Fruit fly (Drosophila melanogaster) Kc167 (cell line): ENCODE measurements around the gene Elys.

Experiments used
- Myc ChIP-seq: fragments of >200 bp; optimal IDR thresholded peaks from 2 replicates; lab custom pipeline; 2017; ENCODE audit warnings: missing external identifiers
- Sin3A ChIP-seq: fragments of >200 bp; optimal IDR thresholded peaks from 2 replicates; lab custom pipeline; 2018; ENCODE audit warnings: missing external identifiers
- h ChIP-seq: fragments of >200 bp; optimal IDR thresholded peaks from 3 replicates; lab custom pipeline; 2018; ENCODE audit warnings: missing external identifiers
- insv ChIP-seq: fragments of >200 bp; optimal IDR thresholded peaks from 3 replicates; lab custom pipeline; 2018; ENCODE audit warnings: missing external identifiers
- psq ChIP-seq: fragments of >200 bp; optimal IDR thresholded peaks from 2 replicates; lab custom pipeline; 2017; ENCODE audit warnings: missing external identifiers
- ttk ChIP-seq: sonication (Bioruptor generic); optimal IDR thresholded peaks from 2 replicates; lab custom pipeline; 2017; ENCODE audit warnings: missing external identifiers

The Elys gene

DNA sequence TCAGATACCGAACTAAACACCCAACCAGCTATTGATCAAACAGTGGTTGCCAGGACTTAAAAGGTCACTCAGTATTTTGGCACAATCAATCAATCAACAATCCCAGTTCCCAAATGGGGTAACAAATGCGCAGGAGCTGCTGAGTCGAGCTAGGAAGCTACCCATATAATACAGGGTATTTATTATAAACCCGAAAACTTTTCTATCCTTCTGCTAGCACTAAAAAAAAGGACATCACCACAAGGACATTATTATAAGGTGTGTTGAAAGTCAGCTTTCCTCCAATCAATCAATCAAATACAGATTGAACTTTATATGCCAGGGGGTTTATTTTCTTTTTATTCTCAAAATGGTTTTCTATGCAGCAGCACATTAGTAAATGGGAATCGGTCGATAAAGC is 31.0 kb upstream of the Elys start, which contains the start of gene CG14221:
TSS of gene CG14221 (minus strand) at position 101 of the 400 bp plus-strand sequence.
- no peak for TF ChIP-seq Sin3A (lab: Kevin White, UChicago)

DNA sequence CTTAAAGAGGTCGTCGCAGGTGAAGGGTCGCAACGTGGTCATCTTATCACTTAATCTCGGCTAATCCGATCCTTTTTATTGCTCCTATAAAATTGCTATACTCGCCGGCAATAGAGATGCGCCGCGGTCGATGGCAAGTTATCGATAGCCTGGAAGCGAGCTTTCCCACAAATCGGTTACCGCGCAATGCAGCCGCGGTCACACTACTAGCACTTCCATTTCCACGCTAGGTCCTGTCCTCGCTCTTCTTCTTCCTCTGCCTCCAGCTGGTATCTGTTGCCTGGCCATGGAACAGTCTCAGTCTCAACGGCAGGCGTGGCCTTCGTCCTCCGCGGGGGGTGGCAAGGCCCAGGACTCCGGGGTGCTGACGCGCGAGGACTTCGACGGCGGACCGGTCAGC is 29.2 kb upstream of the Elys start, which contains the start of the genes Naa20A and MKP-4:
TSS of gene Naa20A (minus strand) at position 151 of the 400 bp plus-strand sequence.
TSS of gene MKP-4 (plus strand) at position 191 of the 400 bp plus-strand sequence.
- TF ChIP-seq Sin3A (lab: Kevin White, UChicago) (no peak), Myc (lab: Kevin White, UChicago) (no peak), ttk (lab: Kevin White, UChicago) (no peak), insv (no peak), h (lab: Kevin White, UChicago) (no peak), psq (lab: Kevin White, UChicago) (no peak)

DNA sequence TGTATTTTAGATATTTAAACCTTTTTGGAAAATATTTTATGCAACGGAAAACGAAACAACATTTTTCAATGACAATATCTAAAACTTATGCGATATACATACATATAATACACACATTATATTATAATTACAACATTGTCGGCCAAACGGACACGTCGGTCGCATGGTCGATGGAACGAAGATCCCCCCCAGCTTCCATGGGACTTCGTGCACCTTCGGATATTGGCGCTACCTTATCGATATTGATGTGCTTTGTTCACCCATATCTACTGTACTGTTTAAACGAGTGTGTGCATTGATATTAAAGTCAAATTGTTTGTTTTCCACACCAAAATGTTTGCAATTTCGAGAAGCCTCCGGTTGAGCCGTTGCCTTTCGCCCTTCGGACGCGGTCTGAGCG is 26.7 kb upstream of the Elys start, which contains the start of gene CG14212:
TSS of gene CG14212 (plus strand) at position 301 of the 400 bp plus-strand sequence.
- TF ChIP-seq psq (lab: Kevin White, UChicago): no peak
- no peak for TF ChIP-seq insv
- TF ChIP-seq ttk (lab: Kevin White, UChicago): no peak
- TF ChIP-seq h (lab: Kevin White, UChicago): no peak
- no peak for TF ChIP-seq Myc (lab: Kevin White, UChicago)
- TF ChIP-seq Sin3A (lab: Kevin White, UChicago): no peak

DNA sequence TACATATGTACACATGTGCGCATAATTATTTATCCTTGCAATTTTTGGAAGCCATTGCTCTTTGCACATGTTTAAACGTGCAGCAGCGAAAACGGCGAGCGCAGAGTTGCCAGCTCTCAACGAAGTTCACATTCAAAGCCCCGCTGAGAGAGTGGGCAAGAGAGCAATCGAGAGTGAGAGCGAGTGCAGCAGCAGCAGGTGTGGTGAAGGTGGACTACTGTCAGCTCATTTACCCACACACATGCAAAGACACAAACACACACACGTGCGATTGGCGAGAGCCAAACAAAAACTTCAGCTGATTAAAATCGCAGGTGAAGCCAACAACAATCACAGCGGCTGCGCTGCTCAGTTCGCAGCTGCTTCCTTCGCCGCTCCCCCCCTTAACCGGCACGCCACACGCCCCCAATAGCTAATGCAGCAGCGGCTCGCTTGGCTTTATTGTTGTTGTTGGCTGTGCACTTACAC is 20.7 kb upstream of the Elys start:
- TF ChIP-seq psq (lab: Kevin White, UChicago) (no peak), Myc (lab: Kevin White, UChicago) (no peak), h (lab: Kevin White, UChicago) (no peak), insv (no peak), Sin3A (lab: Kevin White, UChicago) (no peak), ttk (lab: Kevin White, UChicago) (no peak)

DNA sequence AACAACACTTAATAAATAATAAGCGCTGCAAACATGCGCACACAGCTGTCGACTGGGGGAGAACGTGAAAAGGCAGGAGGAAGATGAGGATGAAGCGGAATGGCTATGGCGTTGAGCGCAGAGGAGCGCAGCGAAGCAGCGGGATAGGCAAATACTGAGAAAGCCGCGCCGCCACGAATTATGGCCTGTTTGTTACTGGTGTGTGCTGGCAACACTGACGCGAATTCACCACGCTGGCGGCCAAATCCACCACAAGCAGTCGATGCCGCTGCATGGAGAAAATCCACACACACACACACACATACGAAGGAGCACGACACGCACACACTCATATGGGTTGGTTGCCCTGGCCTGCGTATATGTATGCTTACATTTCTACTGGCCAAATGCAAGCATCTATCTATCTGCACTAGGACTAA is 15.1 kb upstream of the Elys start:
- no peak for TF ChIP-seq ttk (lab: Kevin White, UChicago)
- TF ChIP-seq h (lab: Kevin White, UChicago): no peak
- TF ChIP-seq psq (lab: Kevin White, UChicago): no peak
- TF ChIP-seq Myc (lab: Kevin White, UChicago): no peak
- TF ChIP-seq Sin3A (lab: Kevin White, UChicago): no peak
- TF ChIP-seq insv: no peak

DNA sequence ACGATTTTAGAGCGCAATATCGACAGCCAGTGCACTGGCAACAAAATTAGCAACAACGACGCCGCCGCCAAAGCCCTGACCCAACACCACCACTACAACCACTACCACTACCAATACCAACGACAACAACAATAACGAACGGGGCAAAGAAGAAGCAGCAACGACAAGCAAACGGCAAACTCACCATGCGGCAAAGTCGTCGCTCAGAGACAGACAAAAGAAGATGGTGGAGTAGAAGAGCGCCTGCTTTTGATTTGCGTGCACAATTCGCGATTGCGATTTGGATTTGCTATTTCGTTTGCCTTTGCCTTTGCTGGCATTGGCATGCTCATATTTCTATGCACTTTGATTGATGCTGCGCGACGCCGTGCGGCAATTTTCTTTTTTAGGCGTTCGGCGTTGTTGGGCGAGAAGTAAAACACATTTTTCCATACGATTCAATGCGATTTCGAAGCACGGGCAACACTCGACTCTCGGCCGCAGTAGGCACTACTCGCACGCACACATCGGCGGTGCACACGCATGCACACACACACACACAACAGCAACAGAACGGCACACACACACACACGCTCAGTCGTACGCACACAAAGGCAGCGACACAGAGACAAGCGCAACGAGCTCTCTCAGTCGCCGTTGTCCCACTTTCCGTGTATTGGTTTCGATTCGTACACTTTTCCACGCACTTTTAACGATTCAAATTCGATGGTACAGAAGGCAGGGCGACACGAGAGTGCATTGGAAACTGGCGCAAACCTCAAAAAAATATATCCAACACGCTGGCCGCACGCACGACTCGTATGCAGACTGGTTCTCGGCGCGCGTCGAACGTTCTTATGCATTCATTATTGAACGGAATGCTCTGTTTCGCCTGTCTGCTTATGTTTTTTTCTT is 14.4 kb upstream of the Elys start:
- TF ChIP-seq Myc (lab: Kevin White, UChicago): no peak
- no peak for TF ChIP-seq Sin3A (lab: Kevin White, UChicago)
- TF ChIP-seq h (lab: Kevin White, UChicago): no peak
- no peak for TF ChIP-seq insv
- TF ChIP-seq psq (lab: Kevin White, UChicago): no peak
- TF ChIP-seq ttk (lab: Kevin White, UChicago): no peak

DNA sequence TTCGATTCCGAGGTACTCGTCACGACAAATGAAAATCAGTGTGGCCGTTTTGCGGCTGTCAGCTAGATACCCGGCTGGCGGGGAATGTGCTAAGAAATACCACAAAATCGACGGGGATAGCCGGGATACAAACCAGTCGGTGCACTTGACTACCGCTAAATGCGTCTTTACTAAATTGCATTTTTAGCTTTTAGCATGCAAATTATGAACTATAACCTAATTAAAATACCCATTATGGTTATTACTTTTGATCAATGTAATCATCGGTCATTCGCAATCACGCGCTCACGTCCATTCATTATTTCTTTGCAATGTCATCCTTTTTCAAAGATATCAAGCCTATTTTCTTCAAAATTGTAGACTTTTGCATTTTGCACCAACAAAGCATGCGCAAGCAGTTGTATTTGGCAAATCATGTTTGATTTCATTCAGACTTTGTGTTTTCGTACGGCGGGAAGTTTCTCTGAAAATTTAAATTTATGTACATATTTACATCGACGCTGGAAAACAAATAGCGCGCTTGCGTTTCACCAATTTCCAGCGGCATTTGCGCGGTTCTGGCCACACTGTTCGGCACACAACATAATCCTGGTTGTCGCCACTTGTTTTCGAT is 13.7 kb upstream of the Elys start, which contains the start of gene Rcd-1:
TSS of gene Rcd-1 (plus strand) at position 440 of the 613 bp plus-strand sequence.
- TF ChIP-seq psq (lab: Kevin White, UChicago) (no peak), ttk (lab: Kevin White, UChicago) (no peak), Sin3A (lab: Kevin White, UChicago) (no peak), insv (no peak), h (lab: Kevin White, UChicago) (no peak), Myc (lab: Kevin White, UChicago) (no peak)

DNA sequence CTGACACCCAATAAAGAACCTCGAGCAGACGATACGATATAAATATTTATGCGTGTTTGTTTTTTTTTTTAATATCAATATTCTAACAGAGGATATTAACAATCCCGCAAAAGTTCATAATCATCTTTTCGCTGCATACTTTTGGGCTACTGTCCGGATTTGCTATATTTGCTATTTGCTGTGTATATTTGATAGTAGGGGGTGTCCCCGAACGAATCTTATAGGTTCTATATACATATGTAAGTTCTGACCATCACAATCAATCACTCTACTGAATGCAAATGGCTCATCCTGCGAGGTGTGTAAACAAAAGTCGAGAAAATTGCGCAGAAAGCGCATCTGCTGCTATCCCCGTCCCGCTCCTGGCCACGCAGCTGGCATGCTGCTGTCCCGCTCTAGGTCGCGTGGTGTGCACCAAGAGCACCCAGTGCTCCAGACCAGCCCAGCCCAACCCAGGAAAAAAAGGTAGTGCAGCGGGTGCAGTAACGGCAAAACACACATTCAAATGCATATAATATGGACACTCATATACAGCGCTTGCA is 11.3 kb upstream of the Elys start:
- no peak for TF ChIP-seq Sin3A (lab: Kevin White, UChicago)
- no peak for TF ChIP-seq ttk (lab: Kevin White, UChicago)

DNA sequence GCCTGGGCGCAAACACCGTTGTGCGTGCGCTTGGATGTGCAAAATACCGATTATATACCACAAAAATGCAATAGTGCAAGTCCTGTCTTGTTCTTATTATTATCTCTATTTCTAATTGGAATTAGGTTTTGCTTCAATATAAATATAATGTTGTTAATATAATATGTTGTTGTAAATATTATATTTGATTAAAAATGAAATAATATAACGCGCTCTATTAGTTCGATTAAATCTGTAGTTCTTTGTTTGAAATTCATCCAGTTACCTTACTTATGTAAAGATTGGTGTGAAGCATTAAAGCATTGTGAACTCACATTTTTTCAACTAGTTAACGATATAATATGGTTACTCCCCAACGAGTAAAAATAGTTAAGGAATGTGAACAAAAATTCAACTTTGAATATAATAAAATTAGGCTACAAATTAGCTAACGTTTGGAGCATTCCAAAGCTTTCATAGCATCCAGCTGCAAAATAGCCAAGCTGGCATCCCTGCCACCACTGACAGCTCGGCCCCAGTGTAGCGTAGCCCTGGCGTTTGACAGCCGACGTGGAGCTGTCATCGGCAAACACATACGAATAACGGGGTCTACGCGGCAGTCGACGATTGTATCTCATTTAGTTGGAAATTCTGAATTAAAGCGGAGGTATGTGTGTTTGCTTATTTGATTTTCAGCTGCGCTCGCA is 9.1 kb upstream of the Elys start, which contains the start of the genes CG12237 and Sec61gamma:
TSS of gene CG12237 (minus strand) at position 51 of the 686 bp plus-strand sequence.
TSS of gene Sec61gamma (plus strand) at position 509 of the 686 bp plus-strand sequence.
- TF ChIP-seq h (lab: Kevin White, UChicago) (no peak), Myc (lab: Kevin White, UChicago) (no peak), psq (lab: Kevin White, UChicago) (no peak)

DNA sequence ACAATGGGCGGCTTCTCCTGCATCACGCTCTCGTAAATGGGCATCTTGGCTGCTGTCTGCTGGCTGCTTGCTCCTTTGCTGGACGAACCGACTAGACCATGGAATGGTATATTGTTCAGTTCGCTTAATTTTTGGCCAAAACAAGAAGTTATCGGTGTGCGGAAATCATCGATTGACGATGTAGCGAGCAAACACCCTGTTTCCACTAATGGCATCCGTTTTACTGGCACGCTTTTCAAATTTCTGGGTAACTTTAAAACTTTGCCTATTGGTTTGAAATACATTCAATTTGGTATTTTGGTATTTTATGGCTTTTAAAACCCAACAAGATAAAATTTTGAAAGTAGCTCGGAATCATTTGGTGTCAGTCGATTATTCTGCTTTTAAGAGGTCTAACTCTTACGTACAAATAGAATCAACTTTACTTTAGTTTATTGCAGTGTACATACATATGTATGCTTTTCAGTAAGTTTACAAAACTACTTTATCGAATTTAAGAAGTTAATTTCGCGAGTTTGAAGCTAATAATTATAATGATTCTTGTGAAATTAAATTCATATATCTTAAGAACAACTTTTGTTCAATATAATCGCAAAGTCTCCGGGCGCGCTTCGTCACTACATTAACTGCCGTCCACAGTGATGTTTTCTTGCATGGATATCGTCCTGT is 6.1 kb upstream of the Elys start, which contains the start of gene Arp10:
TSS of gene Arp10 (minus strand) at position 304 of the 669 bp plus-strand sequence.
- TF ChIP-seq ttk (lab: Kevin White, UChicago): no peak
- no peak for TF ChIP-seq insv
- no peak for TF ChIP-seq h (lab: Kevin White, UChicago)
- no peak for TF ChIP-seq Sin3A (lab: Kevin White, UChicago)
- TF ChIP-seq psq (lab: Kevin White, UChicago): no peak
- TF ChIP-seq Myc (lab: Kevin White, UChicago): no peak
